Fruit fly (Drosophila melanogaster) whole organism, embryonic: ENCODE data around the gene Vm26Aa.
A peak's percentile ranks its signal among the peaks of the same experiment; 100 is the strongest.

Experiments
- Antp ChIP-seq: fragments of 200-800 bp; sonication (Bioruptor generic); optimal IDR thresholded peaks from 3 replicates; lab custom pipeline; 2016; ENCODE audit warnings: missing biosample characterization, missing genetic modification characterization
- Asciz ChIP-seq: fragments of 200-800 bp; sonication (Bioruptor generic); optimal IDR thresholded peaks from 2 replicates; lab custom pipeline; 2017; ENCODE audit warnings: missing biosample characterization, mild to moderate bottlenecking, missing genetic modification characterization, missing genetic modification reagents
- Atf6 ChIP-seq: fragments of 200-800 bp; sonication (Bioruptor generic); IDR thresholded peaks from 2 replicates; pipeline ENCODE4 v1.3.6; 2022; ENCODE audit warnings: missing biosample characterization, missing genetic modification characterization
- Bdp1 ChIP-seq: fragments of 200-800 bp; sonication (Bioruptor generic); optimal IDR thresholded peaks from 3 replicates; lab custom pipeline; 2016; ENCODE audit warnings: missing biosample characterization, missing genetic modification characterization
- CG11247 ChIP-seq: fragments of 200-800 bp; sonication (Bioruptor generic); IDR thresholded peaks from 2 replicates; pipeline ENCODE4 v1.3.6; 2022; ENCODE audit warnings: missing biosample characterization, missing genetic modification characterization
- CG11695 ChIP-seq: fragments of 200-800 bp; sonication (Bioruptor generic); IDR thresholded peaks from 3 replicates; pipeline ENCODE4 v1.3.6; 2022; ENCODE audit warnings: missing biosample characterization, missing genetic modification characterization
- CG12071 ChIP-seq: fragments of 200-800 bp; sonication (Bioruptor generic); optimal IDR thresholded peaks from 3 replicates; lab custom pipeline; 2018; ENCODE audit warnings: missing biosample characterization, mild to moderate bottlenecking, missing genetic modification characterization
- CG12104 ChIP-seq: fragments of 200-800 bp; sonication (Bioruptor generic); optimal IDR thresholded peaks from 3 replicates; lab custom pipeline; 2016; ENCODE audit warnings: missing biosample characterization, missing genetic modification characterization
- CG12155 ChIP-seq: fragments of 200-800 bp; sonication (Bioruptor generic); optimal IDR thresholded peaks from 3 replicates; lab custom pipeline; 2016; ENCODE audit warnings: missing biosample characterization, missing genetic modification characterization
- CG12659 ChIP-seq: fragments of 200-800 bp; sonication (Bioruptor generic); optimal IDR thresholded peaks from 3 replicates; lab custom pipeline; 2017; ENCODE audit warnings: mild to moderate bottlenecking, missing biosample characterization, missing genetic modification reagents, missing genetic modification characterization
- CG14441 ChIP-seq: fragments of 200-800 bp; sonication (Bioruptor generic); IDR thresholded peaks from 2 replicates; pipeline ENCODE4 v1.3.6; 2022; ENCODE audit warnings: missing biosample characterization, missing genetic modification characterization
- CG15514 ChIP-seq: fragments of 200-800 bp; sonication (Bioruptor generic); optimal IDR thresholded peaks from 3 replicates; lab custom pipeline; 2017; ENCODE audit warnings: missing biosample characterization, missing genetic modification characterization, mild to moderate bottlenecking, moderate library complexity, missing genetic modification reagents
- CG1603 ChIP-seq: fragments of 200-800 bp; sonication (Bioruptor generic); optimal IDR thresholded peaks from 2 replicates; lab custom pipeline; 2019; ENCODE audit warnings: missing biosample characterization, mild to moderate bottlenecking, missing genetic modification characterization, moderate library complexity
- CG17829 ChIP-seq: fragments of 200-800 bp; optimal IDR thresholded peaks from 2 replicates; lab custom pipeline; 2019; ENCODE audit warnings: missing biosample characterization, mild to moderate bottlenecking, missing genetic modification characterization, moderate library complexity
- CG1832 ChIP-seq: fragments of 200-800 bp; sonication (Bioruptor generic); optimal IDR thresholded peaks from 2 replicates; lab custom pipeline; 2017; ENCODE audit warnings: missing biosample characterization, mild to moderate bottlenecking, missing genetic modification characterization, inconsistent platforms
- CG18476 ChIP-seq: fragments of 200-800 bp; sonication (Bioruptor generic); optimal IDR thresholded peaks from 2 replicates; lab custom pipeline; 2016; ENCODE audit warnings: missing biosample characterization, mild to moderate bottlenecking, missing genetic modification characterization
- CG2120 ChIP-seq: fragments of 200-800 bp; sonication (Bioruptor generic); optimal IDR thresholded peaks from 3 replicates; lab custom pipeline; 2016; ENCODE audit warnings: missing biosample characterization, missing genetic modification characterization
- CG2889 ChIP-seq: fragments of 200-800 bp; sonication (Bioruptor generic); IDR thresholded peaks from 3 replicates; pipeline ENCODE4 v1.3.6; 2022; ENCODE audit warnings: missing biosample characterization, missing genetic modification characterization
- CG32772 ChIP-seq: fragments of 200-800 bp; sonication (Bioruptor generic); IDR thresholded peaks from 2 replicates; pipeline ENCODE4 v1.3.6; 2022; ENCODE audit warnings: missing biosample characterization, missing genetic modification characterization
- CG4707 ChIP-seq: fragments of 200-800 bp; sonication (Bioruptor generic); optimal IDR thresholded peaks from 2 replicates; lab custom pipeline; 2018; ENCODE audit warnings: missing biosample characterization, mild to moderate bottlenecking, missing genetic modification characterization, moderate library complexity
- CG4730 ChIP-seq: fragments of 200-800 bp; sonication (Bioruptor generic); IDR thresholded peaks from 2 replicates; pipeline ENCODE4 v1.3.6; 2022; ENCODE audit warnings: missing biosample characterization, missing genetic modification characterization
- CG4820 ChIP-seq: fragments of 200-800 bp; sonication (Bioruptor generic); optimal IDR thresholded peaks from 3 replicates; lab custom pipeline; 2016; ENCODE audit warnings: missing biosample characterization, missing genetic modification characterization
- CG6765 ChIP-seq: fragments of 200-800 bp; sonication (Bioruptor generic); optimal IDR thresholded peaks from 3 replicates; lab custom pipeline; 2017; ENCODE audit warnings: missing biosample characterization, mild to moderate bottlenecking, missing genetic modification characterization
- CG9876 ChIP-seq: fragments of 200-800 bp; sonication (Bioruptor generic); optimal IDR thresholded peaks from 2 replicates; lab custom pipeline; 2016; ENCODE audit warnings: missing biosample characterization, missing genetic modification characterization
- CrebB ChIP-seq: fragments of 200-800 bp; sonication (Bioruptor generic); optimal IDR thresholded peaks from 3 replicates; lab custom pipeline; 2018; ENCODE audit warnings: missing biosample characterization, mild to moderate bottlenecking, missing genetic modification characterization
- Dip2 ChIP-seq: fragments of 200-800 bp; sonication (Bioruptor generic); IDR thresholded peaks from 2 replicates; pipeline ENCODE4 v1.3.6; 2022; ENCODE audit warnings: missing biosample characterization, missing genetic modification characterization
- Eip74EF ChIP-seq, 2 experiments: fragments of 200-800 bp in 1 of 2; fragments of >200 bp in 1 of 2; sonication (Bioruptor generic) in 1 of 2; optimal IDR thresholded peaks; 2 replicates each; lab custom pipeline; 2017 to 2019; ENCODE audit warnings: missing biosample characterization in 2 of 2, missing genetic modification characterization in 2 of 2, mild to moderate bottlenecking in 1 of 2, moderate library complexity in 1 of 2
- HLH3B ChIP-seq: fragments of 200-800 bp; sonication (Bioruptor generic); IDR thresholded peaks from 2 replicates; pipeline ENCODE4 v1.3.6; 2022; ENCODE audit warnings: missing biosample characterization, missing genetic modification characterization
- HLH54F ChIP-seq: fragments of 200-800 bp; sonication (Bioruptor generic); optimal IDR thresholded peaks from 3 replicates; lab custom pipeline; 2016; ENCODE audit warnings: missing biosample characterization, missing genetic modification characterization
- Hand ChIP-seq: fragments of 200-800 bp; sonication (Bioruptor generic); optimal IDR thresholded peaks from 2 replicates; lab custom pipeline; 2017; ENCODE audit warnings: mild to moderate bottlenecking, missing biosample characterization, missing genetic modification reagents, missing genetic modification characterization
- HmgD ChIP-seq: fragments of 200-800 bp; sonication (Bioruptor generic); optimal IDR thresholded peaks from 3 replicates; lab custom pipeline; 2016; ENCODE audit warnings: missing biosample characterization, missing genetic modification characterization
- HmgZ ChIP-seq: fragments of 200-800 bp; sonication (Bioruptor generic); optimal IDR thresholded peaks from 2 replicates; lab custom pipeline; 2018; ENCODE audit warnings: missing biosample characterization, mild to moderate bottlenecking, missing genetic modification characterization
- Hr51 ChIP-seq, 2 experiments: fragments of 200-800 bp; sonication (Bioruptor generic); optimal IDR thresholded peaks; 2 replicates in 1 of 2; 3 replicates in 1 of 2; lab custom pipeline; 2016 to 2018; ENCODE audit warnings: missing biosample characterization in 2 of 2, missing genetic modification characterization in 2 of 2, mild to moderate bottlenecking in 1 of 2, moderate library complexity in 1 of 2
- Nf-YC ChIP-seq: fragments of 200-800 bp; optimal IDR thresholded peaks from 3 replicates; lab custom pipeline; 2019; ENCODE audit warnings: missing biosample characterization, mild to moderate bottlenecking, missing genetic modification characterization, moderate library complexity
- Side ChIP-seq: fragments of 200-800 bp; sonication (Bioruptor generic); optimal IDR thresholded peaks from 2 replicates; lab custom pipeline; 2016; ENCODE audit warnings: missing biosample characterization, missing genetic modification characterization
- Stat92E ChIP-seq, 3 experiments: fragments of >200 bp in 2 of 3; fragments of 200-800 bp in 1 of 3; sonication (Bioruptor generic) in 1 of 3; optimal IDR thresholded peaks; 2 replicates each; lab custom pipeline; 2017 to 2019; ENCODE audit warnings: missing biosample characterization in 3 of 3, missing genetic modification characterization in 3 of 3, mild to moderate bottlenecking in 1 of 3, moderate library complexity in 1 of 3
- ash1 ChIP-seq: fragments of 200-800 bp; sonication (Bioruptor generic); optimal IDR thresholded peaks from 2 replicates; lab custom pipeline; 2018; ENCODE audit warnings: missing biosample characterization, mild to moderate bottlenecking, missing genetic modification characterization
- fu2 ChIP-seq: fragments of 200-800 bp; sonication (Bioruptor generic); optimal IDR thresholded peaks from 2 replicates; lab custom pipeline; 2016; ENCODE audit warnings: missing biosample characterization, missing genetic modification characterization
- her ChIP-seq: fragments of 200-800 bp; sonication (Bioruptor generic); optimal IDR thresholded peaks from 2 replicates; lab custom pipeline; 2016; ENCODE audit warnings: missing biosample characterization, missing genetic modification characterization
- ind ChIP-seq: fragments of 200-800 bp; sonication (Bioruptor generic); optimal IDR thresholded peaks from 3 replicates; lab custom pipeline; 2016; ENCODE audit warnings: missing biosample characterization, missing genetic modification characterization
- ken ChIP-seq: fragments of 200-800 bp; sonication (Bioruptor generic); IDR thresholded peaks from 3 replicates; pipeline ENCODE4 v1.3.6; 2022; ENCODE audit warnings: missing biosample characterization, missing genetic modification characterization
- repo ChIP-seq: fragments of 200-800 bp; sonication (Bioruptor generic); optimal IDR thresholded peaks from 2 replicates; lab custom pipeline; 2016; ENCODE audit warnings: missing biosample characterization, missing genetic modification characterization
- sc ChIP-seq, 3 experiments: fragments of >200 bp in 2 of 3; fragments of 200-800 bp in 1 of 3; sonication (Bioruptor generic) in 1 of 3; optimal IDR thresholded peaks; 2 replicates in 2 of 3; 3 replicates in 1 of 3; lab custom pipeline; 2017; ENCODE audit warnings: mild to moderate bottlenecking in 1 of 3, missing biosample characterization in 1 of 3, missing genetic modification characterization in 1 of 3, missing genetic modification reagents in 1 of 3
- scrt ChIP-seq: fragments of 200-800 bp; sonication (Bioruptor generic); optimal IDR thresholded peaks from 2 replicates; lab custom pipeline; 2018; ENCODE audit warnings: missing biosample characterization, mild to moderate bottlenecking, missing genetic modification characterization, moderate library complexity
- sens ChIP-seq: fragments of 200-800 bp; sonication (Bioruptor generic); peaks from one replicate; lab custom pipeline; 2016; ENCODE audit warnings: missing biosample characterization, missing genetic modification characterization
- stwl ChIP-seq: fragments of 200-800 bp; sonication (Bioruptor generic); optimal IDR thresholded peaks from 3 replicates; lab custom pipeline; 2018; ENCODE audit warnings: missing biosample characterization, mild to moderate bottlenecking, missing genetic modification characterization, moderate library complexity
- trem ChIP-seq: fragments of 200-800 bp; optimal IDR thresholded peaks from 3 replicates; lab custom pipeline; 2019; ENCODE audit warnings: missing biosample characterization, mild to moderate bottlenecking, missing genetic modification characterization, moderate library complexity
- tx ChIP-seq: fragments of 200-800 bp; sonication (Bioruptor generic); optimal IDR thresholded peaks from 2 replicates; lab custom pipeline; 2016; ENCODE audit warnings: missing biosample characterization, missing genetic modification characterization
- unpg ChIP-seq: fragments of 200-800 bp; sonication (Bioruptor generic); optimal IDR thresholded peaks from 3 replicates; lab custom pipeline; 2018; ENCODE audit warnings: missing biosample characterization, mild to moderate bottlenecking, missing genetic modification characterization, moderate library complexity
- wek ChIP-seq: fragments of 200-800 bp; sonication (Bioruptor generic); optimal IDR thresholded peaks from 3 replicates; lab custom pipeline; 2018; ENCODE audit warnings: missing biosample characterization, mild to moderate bottlenecking, missing genetic modification characterization, moderate library complexity

The Vm26Aa gene

dm6 chr2L:5980862-5981432, 20.8 kb upstream of the Vm26Aa start, which contains the start of gene chic (continued):
- peak in 1 of 2 experiments; percentile 20 for TF ChIP-seq Eip74EF (GFP tag; optimal IDR thresholded peaks at IDR 0.05; lab: Kevin White, UChicago)
- peak; percentile 80 for TF ChIP-seq CG12155 (GFP tag; lab: Kevin White, UChicago)
- TF ChIP-seq ash1: no peak
- TF ChIP-seq CG17829 (tag; lab: Kevin White, UChicago): peak; percentile 21
- TF ChIP-seq scrt (GFP tag; lab: Kevin White, UChicago): peak; percentile 22
- peak; percentile 26 for TF ChIP-seq ind (GFP tag; lab: Kevin White, UChicago)
- no peak for TF ChIP-seq sc (optimal IDR thresholded peaks at IDR 0.05; lab: Kevin White, UChicago)
- TF ChIP-seq sc (GFP tag; optimal IDR thresholded peaks at IDR 0.05; lab: Kevin White, UChicago): no peak
- no peak for TF ChIP-seq CG11695
- no peak for TF ChIP-seq CG11247
- TF ChIP-seq her (GFP tag; lab: Kevin White, UChicago): peak; percentile 20
- peak; percentile 23 for TF ChIP-seq CG12071
- TF ChIP-seq CrebB (tag; lab: Kevin White, UChicago): peak; percentile 52
- TF ChIP-seq CG18476 (GFP tag; lab: Kevin White, UChicago): peak; percentile 11
- TF ChIP-seq Side (GFP tag; lab: Kevin White, UChicago): peak; percentile 40
- TF ChIP-seq unpg (GFP tag; lab: Kevin White, UChicago): no peak
- peak; percentile 20 for TF ChIP-seq CG6765
- TF ChIP-seq Stat92E (GFP tag; optimal IDR thresholded peaks at IDR 0.05; lab: Kevin White, UChicago): peak in 1 of 3 experiments; percentile 93
- TF ChIP-seq HmgD (GFP tag; lab: Kevin White, UChicago): peak; percentile 38
- no peak for TF ChIP-seq Hr51 (GFP tag; optimal IDR thresholded peaks at IDR 0.05; lab: Kevin White, UChicago)
- peak; percentile 18 for TF ChIP-seq Hand (GFP tag; lab: Kevin White, UChicago)
- TF ChIP-seq CG15514: peak; percentile 63
- TF ChIP-seq CG2889 (GFP tag; lab: Robert Waterston, UW): no peak
- TF ChIP-seq CG4707: peak; percentile 1
- no peak for TF ChIP-seq HLH54F (GFP tag; lab: Kevin White, UChicago)
- TF ChIP-seq wek (GFP tag; lab: Kevin White, UChicago): peak; percentile 3
- peak; percentile 64 for TF ChIP-seq sens
- no peak for TF ChIP-seq CG9876 (GFP tag; lab: Kevin White, UChicago)
- no peak for TF ChIP-seq CG14441 (GFP tag; lab: Robert Waterston, UW)
- TF ChIP-seq Dip2: no peak
- TF ChIP-seq fu2: peak; percentile 0
- no peak for TF ChIP-seq ken (GFP tag; lab: Robert Waterston, UW)
- TF ChIP-seq CG1832 (GFP tag; lab: Kevin White, UChicago): no peak
- peak; percentile 41 for TF ChIP-seq trem
- TF ChIP-seq stwl: peak; percentile 57
- TF ChIP-seq repo (GFP tag; lab: Kevin White, UChicago): peak; percentile 2
- peak; percentile 40 for TF ChIP-seq CG2120 (GFP tag; lab: Kevin White, UChicago)
- no peak for TF ChIP-seq CG12104 (GFP tag; lab: Kevin White, UChicago)
- TF ChIP-seq Nf-YC (tag; lab: Kevin White, UChicago): peak; percentile 8
- TF ChIP-seq Antp (GFP tag; lab: Kevin White, UChicago): peak; percentile 19
- TF ChIP-seq tx: no peak
- no peak for TF ChIP-seq Bdp1 (GFP tag; lab: Kevin White, UChicago)
- peak; percentile 5 for TF ChIP-seq CG4820
- peak; percentile 14 for TF ChIP-seq CG12659
- peak; percentile 13 for TF ChIP-seq Asciz (GFP tag; lab: Kevin White, UChicago)
- peak; percentile 73 for TF ChIP-seq CG1603 (tag; lab: Kevin White, UChicago)
- TF ChIP-seq HmgZ (tag; lab: Kevin White, UChicago): peak; percentile 48
- TF ChIP-seq CG32772: no peak
- TF ChIP-seq HLH3B (GFP tag; lab: Robert Waterston, UW): no peak
- TF ChIP-seq CG4730 (GFP tag; lab: Robert Waterston, UW): no peak
- TF ChIP-seq Atf6 (GFP tag; lab: Robert Waterston, UW): no peak
